Worm (Caenorhabditis elegans): Measurements from ENCODE around the gene C36E8.4.

ce11 chrIII:4013061-4013460 lies 925 bp downstream of the C36E8.4 start:
- TF ChIP-seq dao-5 (tag; optimal IDR thresholded peaks at IDR 0.05): no peak
- no peak for TF ChIP-seq him-1 (tag; optimal IDR thresholded peaks at IDR 0.05)

Data from whole organism, L4/young adult.